Fruit fly (Drosophila melanogaster): ENCODE data around the gene primo-1.

primo-1 gene

DNA sequence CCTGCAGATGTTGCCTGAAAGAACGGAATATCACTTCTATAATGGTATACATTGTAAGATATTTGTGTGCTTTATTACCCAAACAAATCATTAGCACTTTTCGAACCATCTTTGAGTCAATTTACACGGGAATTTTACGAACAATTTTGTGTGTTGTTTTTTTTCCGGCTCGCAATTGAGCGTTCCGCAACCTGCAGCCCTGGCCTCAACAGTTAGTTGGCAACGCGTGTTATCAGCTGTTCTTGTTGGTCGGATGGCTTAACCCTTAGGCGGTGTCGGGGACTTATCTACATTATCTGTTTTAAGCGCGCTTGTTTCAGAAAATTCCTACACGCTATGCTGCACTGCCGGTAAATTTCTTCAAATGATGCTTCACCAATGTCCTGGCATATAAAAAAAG, 990 bp downstream of the primo-1 start (continued):
- TF ChIP-seq CG3065 (GFP tag; optimal IDR thresholded peaks at IDR 0.05) = no peak
- no peak for TF ChIP-seq repo (GFP tag; optimal IDR thresholded peaks at IDR 0.05)
- TF ChIP-seq CG13123 (GFP tag; optimal IDR thresholded peaks at IDR 0.05) = no peak
- no peak for TF ChIP-seq B-H2 (GFP tag; optimal IDR thresholded peaks at IDR 0.05)
- peak; percentile 17 for TF ChIP-seq CHES-1-like (GFP tag; optimal IDR thresholded peaks at IDR 0.05)
- peak in 1 of 2 experiments; percentile 12 for TF ChIP-seq Hr78 (GFP tag; optimal IDR thresholded peaks at IDR 0.05)
- peak; percentile 7 for TF ChIP-seq CG17385 (GFP tag; optimal IDR thresholded peaks at IDR 0.05)
- peak; percentile 5 for TF ChIP-seq BEAF-32 (GFP tag; optimal IDR thresholded peaks at IDR 0.05)
- peak; percentile 23 for TF ChIP-seq Sry-δ (GFP tag; optimal IDR thresholded peaks at IDR 0.05)
- no peak for TF ChIP-seq CG4707 (GFP tag; optimal IDR thresholded peaks at IDR 0.05)
- peak; percentile 69 for TF ChIP-seq pzg (GFP tag; optimal IDR thresholded peaks at IDR 0.05)
- no peak for TF ChIP-seq CG4328 (GFP tag; optimal IDR thresholded peaks at IDR 0.05)
- TF ChIP-seq vvl (GFP tag; IDR thresholded peaks at IDR 0.05) = peak; percentile 31; the same call in 1 of the 2 replicates
- no peak for TF ChIP-seq Hey (tag; optimal IDR thresholded peaks at IDR 0.05)
- peak; percentile 98 for TF ChIP-seq CG10959 (GFP tag; IDR thresholded peaks at IDR 0.05)
- TF ChIP-seq chinmo (GFP tag; IDR thresholded peaks at IDR 0.05; ENCODE audit: partially characterized antibody) = peak; percentile 48; the same call in 1 of the 4 replicates
- TF ChIP-seq zfh1 (GFP tag; IDR thresholded peaks at IDR 0.05) = peak; percentile 45; the same call in 1 of the 3 replicates
- no peak for TF ChIP-seq CG4730 (GFP tag; IDR thresholded peaks at IDR 0.05)
- no peak for TF ChIP-seq corto (GFP tag; optimal IDR thresholded peaks at IDR 0.05)
- TF ChIP-seq CG7987 (GFP tag; optimal IDR thresholded peaks at IDR 0.05) = peak; percentile 9
- TF ChIP-seq CG6175 (GFP tag; IDR thresholded peaks at IDR 0.05) = no peak
- TF ChIP-seq CG17186 (GFP tag; optimal IDR thresholded peaks at IDR 0.05) = peak; percentile 39
- TF ChIP-seq Dp (GFP tag; optimal IDR thresholded peaks at IDR 0.05) = peak; percentile 38
- peak; percentile 1 for TF ChIP-seq grau (tag; optimal IDR thresholded peaks at IDR 0.05)
- no peak for TF ChIP-seq Ets97D (GFP tag; optimal IDR thresholded peaks at IDR 0.05)
- TF ChIP-seq CG34422 (GFP tag; IDR thresholded peaks at IDR 0.05) = peak; percentile 81; the same call in 1 of the 3 replicates
- TF ChIP-seq insv (GFP tag; optimal IDR thresholded peaks at IDR 0.05) = no peak
- TF ChIP-seq pfk (GFP tag; optimal IDR thresholded peaks at IDR 0.05) = no peak
- TF ChIP-seq CG11504 (tag; optimal IDR thresholded peaks at IDR 0.05) = peak; percentile 60
- no peak for TF ChIP-seq Chrac-16 (GFP tag; optimal IDR thresholded peaks at IDR 0.05)
- peak; percentile 23; the same call in 1 of the 2 replicates for TF ChIP-seq Xrp1 (GFP tag; IDR thresholded peaks at IDR 0.05)
- TF ChIP-seq CG11085 (GFP tag; IDR thresholded peaks at IDR 0.05) = no peak
- TF ChIP-seq CG5245 (GFP tag; optimal IDR thresholded peaks at IDR 0.05) = no peak
- TF ChIP-seq CG7963 (GFP tag; IDR thresholded peaks at IDR 0.05; ENCODE audit: partially characterized antibody) = no peak
- no peak for TF ChIP-seq Vsx1 (GFP tag; optimal IDR thresholded peaks at IDR 0.05)
- no peak for TF ChIP-seq CG42726 (GFP tag; IDR thresholded peaks at IDR 0.05; ENCODE audit: partially characterized antibody)
- no peak for TF ChIP-seq CG4404 (GFP tag; IDR thresholded peaks at IDR 0.05)
- no peak for TF ChIP-seq CG12942 (GFP tag; optimal IDR thresholded peaks at IDR 0.05)
- TF ChIP-seq cg (GFP tag; optimal IDR thresholded peaks at IDR 0.05) = no peak
- TF ChIP-seq Optix (GFP tag; IDR thresholded peaks at IDR 0.05) = 0 out of 3 replicates have a peak, but pooled peaks have one; percentile 26
- peak; percentile 24 for TF ChIP-seq Hmr (GFP tag; optimal IDR thresholded peaks at IDR 0.05)
- no peak for TF ChIP-seq CG33213 (GFP tag; optimal IDR thresholded peaks at IDR 0.05)
- peak; percentile 99 for TF ChIP-seq MBD-R2 (GFP tag; IDR thresholded peaks at IDR 0.05)
- TF ChIP-seq BtbVII (GFP tag; optimal IDR thresholded peaks at IDR 0.05) = no peak
- peak in 1 of 2 experiments; percentile 18 for TF ChIP-seq chif (GFP tag; optimal IDR thresholded peaks at IDR 0.05)
- peak; percentile 47 for TF ChIP-seq Rfx (GFP tag; IDR thresholded peaks at IDR 0.05)
- no peak for TF ChIP-seq btn (GFP tag; optimal IDR thresholded peaks at IDR 0.05)
- TF ChIP-seq Neu2 (GFP tag; optimal IDR thresholded peaks at IDR 0.05; ENCODE audit: borderline replicate concordance) = no peak
- TF ChIP-seq CG3281 (GFP tag; optimal IDR thresholded peaks at IDR 0.05) = peak; percentile 61
- peak; percentile 70 for TF ChIP-seq sens (GFP tag)
